Worm (Caenorhabditis elegans): ENCODE results near the gene C24A3.4.

The C24A3.4 gene

DNA sequence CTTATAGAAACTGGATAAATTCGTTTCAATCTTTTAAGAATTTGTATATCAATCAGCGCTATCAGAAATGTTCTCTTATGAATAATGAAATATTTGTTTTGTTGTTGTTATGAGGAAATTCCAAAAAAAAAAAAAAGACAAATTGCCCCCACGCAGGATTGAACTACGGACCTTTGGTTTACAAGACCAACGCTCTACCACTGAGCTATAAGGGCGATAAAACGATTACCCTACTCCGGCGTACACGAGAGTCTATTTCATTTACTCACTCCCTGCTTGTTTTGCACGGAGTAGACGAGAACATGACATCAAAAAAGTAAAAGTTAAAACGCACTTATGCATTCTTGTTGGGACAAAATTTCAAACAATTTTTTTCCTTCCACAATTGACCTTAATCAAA is 32.1 kb downstream of the C24A3.4 start (continued):
- TF ChIP-seq tlf-1 (GFP tag; optimal IDR thresholded peaks at IDR 0.05): no peak
- TF ChIP-seq nfya-2 (GFP tag; IDR thresholded peaks at IDR 0.05): no peak
- TF ChIP-seq athp-1 (tag; optimal IDR thresholded peaks at IDR 0.05): peak; percentile 39
- TF ChIP-seq hmg-20 (GFP tag; IDR thresholded peaks at IDR 0.05): peak; percentile 83
- TF ChIP-seq nhr-120 (GFP tag; IDR thresholded peaks at IDR 0.05): no peak
- TF ChIP-seq lir-1 (GFP tag; conservative IDR thresholded peaks at IDR 0.05): no peak
- TF ChIP-seq F10E7.11 (tag; optimal IDR thresholded peaks at IDR 0.05): peak; percentile 11
- no peak for TF ChIP-seq cebp-1 (GFP tag; IDR thresholded peaks at IDR 0.05)
- no peak for TF ChIP-seq cebp-1 (tag; optimal IDR thresholded peaks at IDR 0.05)
- TF ChIP-seq C17E4.6 (GFP tag; IDR thresholded peaks at IDR 0.05): 0 out of 2 replicates have a peak, but pooled peaks have one; percentile 16
- no peak for TF ChIP-seq snpc-1.1 (tag; optimal IDR thresholded peaks at IDR 0.05; ENCODE audit: insufficient read depth)
- no peak; the same call in 1 of the 2 replicates for TF ChIP-seq hmg-1.2 (GFP tag; IDR thresholded peaks at IDR 0.05)
- peak; percentile 30 for TF ChIP-seq atf-7 (tag; optimal IDR thresholded peaks at IDR 0.05)
- peak; percentile 64 for TF ChIP-seq ceh-100 (GFP tag; IDR thresholded peaks at IDR 0.05)
- peak; percentile 76; the same call in 1 of the 2 replicates for TF ChIP-seq ekl-4 (GFP tag; IDR thresholded peaks at IDR 0.05)
- TF ChIP-seq mcd-1 (GFP tag; IDR thresholded peaks at IDR 0.05): no peak
- TF ChIP-seq sdz-38 (tag; optimal IDR thresholded peaks at IDR 0.05): peak; percentile 19
- no peak for TF ChIP-seq attf-6 (GFP tag; IDR thresholded peaks at IDR 0.05)
- peak; percentile 35 for TF ChIP-seq lin-54 (GFP tag; optimal IDR thresholded peaks at IDR 0.05)
- no peak for TF ChIP-seq mel-28 (tag; optimal IDR thresholded peaks at IDR 0.05; ENCODE audit: borderline replicate concordance)
- peak; percentile 64 for TF ChIP-seq zim-3 (tag; optimal IDR thresholded peaks at IDR 0.05)
- TF ChIP-seq lag-1 (GFP tag; IDR thresholded peaks at IDR 0.05): no peak
- TF ChIP-seq ztf-26 (tag; optimal IDR thresholded peaks at IDR 0.05): peak; percentile 27
- no peak for TF ChIP-seq attf-3 (GFP tag; conservative IDR thresholded peaks at IDR 0.05)
- TF ChIP-seq ceh-27 (GFP tag; optimal IDR thresholded peaks at IDR 0.05): peak; percentile 19
- TF ChIP-seq F57A8.1 (GFP tag; optimal IDR thresholded peaks at IDR 0.05): peak; percentile 45
- TF ChIP-seq madf-6 (GFP tag; IDR thresholded peaks at IDR 0.05): no peak
- no peak for TF ChIP-seq lin-40 (tag; optimal IDR thresholded peaks at IDR 0.05)
- TF ChIP-seq ama-1 (optimal IDR thresholded peaks at IDR 0.05): no peak
- TF ChIP-seq ama-1 (GFP tag; optimal IDR thresholded peaks at IDR 0.05): peak; percentile 83 to 92
- TF ChIP-seq chd-7 (tag; optimal IDR thresholded peaks at IDR 0.05): no peak
- TF ChIP-seq ccch-3 (GFP tag; optimal IDR thresholded peaks at IDR 0.05): peak; percentile 41
- no peak for TF ChIP-seq K12H6.12 (tag; optimal IDR thresholded peaks at IDR 0.05)
- 0 out of 2 replicates have a peak, but pooled peaks have one; percentile 8 for TF ChIP-seq Y79H2A.3 (GFP tag; conservative IDR thresholded peaks at IDR 0.05)
- TF ChIP-seq ZK185.1 (tag; optimal IDR thresholded peaks at IDR 0.05; ENCODE audit: poor library complexity, severe bottlenecking): peak; percentile 71
- peak; percentile 64 for TF ChIP-seq madf-10 (tag; optimal IDR thresholded peaks at IDR 0.05)
- peak; percentile 76 for TF ChIP-seq mxl-1 (tag; optimal IDR thresholded peaks at IDR 0.05)
- no peak for TF ChIP-seq sea-2 (GFP tag; IDR thresholded peaks at IDR 0.05)
- no peak for TF ChIP-seq hrde-1 (tag; optimal IDR thresholded peaks at IDR 0.05; ENCODE audit: borderline replicate concordance)
- TF ChIP-seq repo-1 (tag; optimal IDR thresholded peaks at IDR 0.05): no peak
- no peak; the same call in 1 of the 2 replicates for TF ChIP-seq egl-44 (GFP tag; IDR thresholded peaks at IDR 0.05)
- TF ChIP-seq F37B4.10 (GFP tag; IDR thresholded peaks at IDR 0.05): no peak
- peak; percentile 60 for TF ChIP-seq nhr-179 (tag; optimal IDR thresholded peaks at IDR 0.05)
- no peak; the same call in 1 of the 2 replicates for TF ChIP-seq dox-1 (GFP tag; IDR thresholded peaks at IDR 0.05)
- TF ChIP-seq rec-8 (tag; optimal IDR thresholded peaks at IDR 0.05): peak; percentile 84 to 94
- peak; percentile 86 for TF ChIP-seq T07F8.4 (tag; optimal IDR thresholded peaks at IDR 0.05)
- peak; percentile 80; the same call in 1 of the 2 replicates for TF ChIP-seq bed-1 (GFP tag; IDR thresholded peaks at IDR 0.05)
- no peak for TF ChIP-seq F52B5.7 (tag; optimal IDR thresholded peaks at IDR 0.05)
- TF ChIP-seq Y67H2A.10 (GFP tag; conservative IDR thresholded peaks at IDR 0.05): no peak
